Worm (Caenorhabditis elegans) whole organism, young adult: ENCODE results near the gene Y44A6D.7.

Experiments
- B0019.2 ChIP-seq: fragments of 200-800 bp; sonication (Bioruptor generic); conservative IDR thresholded peaks from 2 replicates; pipeline ENCODE4 v1.3.6; 2022; ENCODE audit warnings: missing genetic modification reagents, missing genetic modification characterization, missing compliant biosample characterization
- C17E4.6 ChIP-seq: fragments of 200-800 bp; sonication (Bioruptor generic); IDR thresholded peaks from 2 replicates; pipeline ENCODE4 v1.3.6; 2022; ENCODE audit warnings: missing genetic modification reagents, missing genetic modification characterization, missing compliant biosample characterization
- D2030.7 ChIP-seq: fragments of 200-800 bp; sonication (Bioruptor generic); IDR thresholded peaks from 2 replicates; pipeline ENCODE4 v1.3.6; 2022; ENCODE audit warnings: missing genetic modification reagents, missing genetic modification characterization, missing compliant biosample characterization
- F57A8.1 ChIP-seq: fragments of 200-800 bp; sonication (Bioruptor generic); optimal IDR thresholded peaks from 2 replicates; lab custom pipeline; 2018; ENCODE audit warnings: mild to moderate bottlenecking, missing genetic modification characterization, moderate library complexity, missing compliant biosample characterization
- F57C9.4 ChIP-seq: sonication (generic microtip); optimal IDR thresholded peaks from 2 replicates; lab custom pipeline; 2017; ENCODE audit warnings: mild to moderate bottlenecking, missing genetic modification characterization, missing compliant biosample characterization
- K11D2.4 ChIP-seq: fragments of 200-800 bp; sonication (Bioruptor generic); IDR thresholded peaks from 2 replicates; pipeline ENCODE4 v1.3.6; 2022; ENCODE audit warnings: missing genetic modification reagents, missing genetic modification characterization, missing compliant biosample characterization
- Y67H2A.10 ChIP-seq: fragments of 200-800 bp; sonication (Bioruptor generic); conservative IDR thresholded peaks from 2 replicates; pipeline ENCODE4 v1.3.6; 2022; ENCODE audit warnings: missing genetic modification reagents, missing genetic modification characterization, missing compliant biosample characterization
- aptf-2 ChIP-seq: fragments of 200-800 bp; sonication (Bioruptor generic); conservative IDR thresholded peaks from 2 replicates; pipeline ENCODE4 v1.3.6; 2022; ENCODE audit warnings: missing genetic modification reagents, missing genetic modification characterization, missing compliant biosample characterization
- aptf-3 ChIP-seq: fragments of 200-800 bp; sonication (Bioruptor generic); IDR thresholded peaks from 2 replicates; pipeline ENCODE4 v1.3.6; 2022; ENCODE audit warnings: missing genetic modification characterization, missing compliant biosample characterization
- bed-1 ChIP-seq: fragments of 200-800 bp; sonication (Bioruptor generic); IDR thresholded peaks from 2 replicates; pipeline ENCODE4 v1.3.6; 2022; ENCODE audit warnings: missing genetic modification reagents, missing genetic modification characterization, missing compliant biosample characterization
- cebp-1 ChIP-seq, 2 experiments: fragments of 200-800 bp in 1 of 2; sonication (Bioruptor generic) in 1 of 2; sonication (generic microtip) in 1 of 2; IDR thresholded peaks in 1 of 2; optimal IDR thresholded peaks in 1 of 2; 2 replicates each; pipeline versions ENCODE4 v1.3.6 to Lab custom; 2017 to 2022; ENCODE audit warnings: missing compliant biosample characterization in 2 of 2, missing genetic modification characterization in 2 of 2, mild to moderate bottlenecking in 1 of 2, missing genetic modification reagents in 1 of 2, moderate library complexity in 1 of 2
- cebp-2 ChIP-seq: fragments of 200-800 bp; sonication (Bioruptor generic); IDR thresholded peaks from 2 replicates; pipeline ENCODE4 v1.3.6; 2022; ENCODE audit warnings: missing genetic modification characterization, missing compliant biosample characterization
- ceh-100 ChIP-seq: fragments of 200-800 bp; sonication (Bioruptor generic); IDR thresholded peaks from 2 replicates; pipeline ENCODE4 v1.3.6; 2022; ENCODE audit warnings: missing genetic modification reagents, missing genetic modification characterization, missing compliant biosample characterization
- ceh-58 ChIP-seq: fragments of 200-800 bp; sonication (Bioruptor generic); IDR thresholded peaks from 2 replicates; pipeline ENCODE4 v1.3.6; 2022; ENCODE audit warnings: missing genetic modification characterization, missing compliant biosample characterization
- chd-7 ChIP-seq: sonication (generic microtip); optimal IDR thresholded peaks from 2 replicates; lab custom pipeline; 2016; ENCODE audit warnings: mild to moderate bottlenecking, missing genetic modification characterization, moderate library complexity, missing compliant biosample characterization
- dox-1 ChIP-seq: fragments of 200-800 bp; sonication (Bioruptor generic); IDR thresholded peaks from 2 replicates; pipeline ENCODE4 v1.3.6; 2022; ENCODE audit warnings: missing genetic modification reagents, missing genetic modification characterization, missing compliant biosample characterization
- egrh-3 ChIP-seq: fragments of 200-800 bp; sonication (Bioruptor generic); IDR thresholded peaks from 2 replicates; pipeline ENCODE4 v1.3.6; 2022; ENCODE audit warnings: missing genetic modification reagents, missing genetic modification characterization, missing compliant biosample characterization
- hlh-26 ChIP-seq: fragments of 200-800 bp; sonication (Bioruptor generic); conservative IDR thresholded peaks from 2 replicates; pipeline ENCODE4 v1.3.6; 2022; ENCODE audit warnings: missing genetic modification reagents, missing genetic modification characterization, missing compliant biosample characterization
- hmg-1.2 ChIP-seq: fragments of 200-800 bp; sonication (Bioruptor generic); IDR thresholded peaks from 2 replicates; pipeline ENCODE4 v1.3.6; 2022; ENCODE audit warnings: missing genetic modification reagents, missing genetic modification characterization, missing compliant biosample characterization
- lin-40 ChIP-seq: sonication (generic microtip); optimal IDR thresholded peaks from 2 replicates; lab custom pipeline; 2016; ENCODE audit warnings: missing genetic modification characterization, mild to moderate bottlenecking, missing compliant biosample characterization, missing genotype, missing genetic modification reagents
- lir-1 ChIP-seq: fragments of 200-800 bp; sonication (Bioruptor generic); conservative IDR thresholded peaks from 2 replicates; pipeline ENCODE4 v1.3.6; 2022; ENCODE audit warnings: missing genetic modification reagents, missing genetic modification characterization, missing compliant biosample characterization
- mcd-1 ChIP-seq: fragments of 200-800 bp; sonication (Bioruptor generic); IDR thresholded peaks from 2 replicates; pipeline ENCODE4 v1.3.6; 2022; ENCODE audit warnings: missing genetic modification reagents, missing genetic modification characterization, missing compliant biosample characterization
- mel-28 ChIP-seq: sonication (generic microtip); optimal IDR thresholded peaks from 2 replicates; lab custom pipeline; 2016; ENCODE audit warnings: borderline replicate concordance, mild to moderate bottlenecking, missing genetic modification characterization, missing compliant biosample characterization
- nfya-2 ChIP-seq: fragments of 200-800 bp; sonication (Bioruptor generic); IDR thresholded peaks from 2 replicates; pipeline ENCODE4 v1.3.6; 2022; ENCODE audit warnings: missing genetic modification reagents, missing genetic modification characterization, missing compliant biosample characterization
- nfyb-1 ChIP-seq: fragments of 200-800 bp; sonication (Bioruptor generic); IDR thresholded peaks from 2 replicates; pipeline ENCODE4 v1.3.6; 2022; ENCODE audit warnings: missing genetic modification reagents, missing genetic modification characterization, missing compliant biosample characterization
- sea-2 ChIP-seq: fragments of 200-800 bp; sonication (Bioruptor generic); IDR thresholded peaks from 2 replicates; pipeline ENCODE4 v1.3.6; 2022; ENCODE audit warnings: missing genetic modification characterization, missing compliant biosample characterization
- snpc-4 ChIP-seq, 5 experiments: fragments of 150-350 bp in 1 of 5; sonication (generic microtip) in 4 of 5; optimal IDR thresholded peaks; 2 replicates each; lab custom pipeline; 2014 to 2018; ENCODE audit warnings: missing genetic modification characterization in 5 of 5, missing biosample characterization in 3 of 5, antibody characterized with exemption in 2 of 5, mild to moderate bottlenecking in 2 of 5, missing compliant biosample characterization in 2 of 5, missing genotype in 2 of 5, moderate library complexity in 2 of 5, missing genetic modification reagents in 1 of 5
- sptf-2 ChIP-seq: fragments of 200-800 bp; sonication (Bioruptor generic); optimal IDR thresholded peaks from 2 replicates; lab custom pipeline; 2018; ENCODE audit warnings: mild to moderate bottlenecking, missing genetic modification characterization, missing compliant biosample characterization
- tbp1 ChIP-seq: fragments of 200-800 bp; sonication (Bioruptor generic); optimal IDR thresholded peaks from 2 replicates; lab custom pipeline; 2018; ENCODE audit warnings: mild to moderate bottlenecking, missing genetic modification characterization, missing compliant biosample characterization
- tbx-9 ChIP-seq: sonication (generic microtip); optimal IDR thresholded peaks from 2 replicates; lab custom pipeline; 2016; ENCODE audit warnings: borderline replicate concordance, missing genetic modification characterization, inconsistent platforms, missing compliant biosample characterization
- unc-62 ChIP-seq: fragments of 150-350 bp; optimal IDR thresholded peaks from 2 replicates; lab custom pipeline; 2014; ENCODE audit warnings: missing biosample characterization, missing genetic modification reagents, missing genetic modification characterization
- zfh-2 ChIP-seq: fragments of 200-800 bp; sonication (Bioruptor generic); conservative IDR thresholded peaks from 2 replicates; pipeline ENCODE4 v1.3.6; 2022; ENCODE audit warnings: missing genetic modification reagents, missing genetic modification characterization, missing compliant biosample characterization
- zim-3 ChIP-seq: sonication (generic microtip); optimal IDR thresholded peaks from 2 replicates; lab custom pipeline; 2017; ENCODE audit warnings: mild to moderate bottlenecking, missing genetic modification characterization, moderate library complexity, missing compliant biosample characterization
- ztf-3 ChIP-seq: fragments of 200-800 bp; sonication (Bioruptor generic); optimal IDR thresholded peaks from 2 replicates; lab custom pipeline; 2018; ENCODE audit warnings: mild to moderate bottlenecking, missing genetic modification characterization, missing compliant biosample characterization

Y44A6D.7 gene

ce11 chrV:20793761-20794160 lies 20.8 kb upstream of the Y44A6D.7 start (continued):
- TF ChIP-seq aptf-3, result 0 out of 2 replicates have a peak, but pooled peaks have one; percentile 67
- no peak for TF ChIP-seq unc-62 (GFP tag; lab: Kevin White, UChicago)
- no peak for TF ChIP-seq sea-2 (GFP tag; lab: Robert Waterston, UW)
- TF ChIP-seq ceh-58 (GFP tag; lab: Robert Waterston, UW), result no peak
- TF ChIP-seq bed-1, result no peak
- peak; percentile 41; the same call in 1 of the 2 replicates for TF ChIP-seq egrh-3
- TF ChIP-seq cebp-1 (GFP tag; IDR thresholded peaks at IDR 0.05; lab: Robert Waterston, UW), result no peak
- TF ChIP-seq cebp-1 (tag; optimal IDR thresholded peaks at IDR 0.05; lab: Kevin White, UChicago), result peak; percentile 50
- TF ChIP-seq zim-3, result no peak
- no peak for TF ChIP-seq D2030.7 (GFP tag; lab: Robert Waterston, UW)
- TF ChIP-seq K11D2.4 (GFP tag; lab: Robert Waterston, UW), result peak; percentile 22; the same call in 1 of the 2 replicates
- TF ChIP-seq hlh-26 (GFP tag; lab: Robert Waterston, UW), result no peak
- no peak for TF ChIP-seq chd-7 (tag; lab: Kevin White, UChicago)
- TF ChIP-seq ceh-100 (GFP tag; lab: Robert Waterston, UW), result no peak
- TF ChIP-seq nfyb-1 (GFP tag; lab: Robert Waterston, UW), result no peak
- no peak for TF ChIP-seq lin-40 (tag; lab: Kevin White, UChicago)

DNA sequence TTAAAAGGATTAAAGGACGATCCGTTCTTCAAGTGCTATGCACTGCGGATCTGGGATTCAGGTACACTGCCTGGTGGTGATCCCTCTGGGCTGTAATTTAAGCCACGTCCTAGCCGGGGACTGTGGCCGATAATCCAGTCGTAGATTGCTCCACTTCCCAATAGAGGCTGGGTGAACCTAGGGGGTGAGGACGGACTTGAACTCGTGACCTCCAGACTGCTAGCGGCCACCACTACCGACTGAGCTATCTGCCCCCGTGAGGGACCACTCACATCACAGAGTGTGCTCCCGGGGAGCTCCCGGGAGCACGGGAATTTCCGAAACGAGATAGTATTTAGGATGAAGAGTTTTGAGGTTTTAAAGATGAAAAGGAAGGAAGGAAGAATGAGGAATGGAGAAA lies 19.1 kb upstream of the Y44A6D.7 start:
- TF ChIP-seq dox-1 (0 out of 2 replicates have a peak, but pooled peaks have one; percentile 15), zfh-2 (GFP tag; lab: Robert Waterston, UW) (0 out of 2 replicates have a peak, but pooled peaks have one; percentile 13)

DNA sequence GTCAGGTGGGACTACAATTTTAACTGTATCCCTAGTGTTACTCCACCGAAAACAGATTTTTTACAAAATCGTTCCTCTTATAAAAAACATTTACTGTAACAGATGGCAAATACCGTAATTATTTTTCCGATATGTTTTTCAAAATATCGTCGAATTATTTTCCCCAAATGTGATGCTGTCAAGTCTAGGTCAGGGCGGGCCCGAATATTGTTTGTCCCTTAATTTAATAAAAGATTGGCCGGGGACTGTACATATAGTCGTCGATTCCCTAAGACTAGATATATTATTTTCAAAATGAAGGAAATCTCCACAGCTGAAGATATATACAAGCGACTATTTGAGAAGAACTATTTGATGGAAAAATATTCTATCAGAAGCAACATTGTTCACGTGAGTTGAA lies 16.6 kb upstream of the Y44A6D.7 start, which contains the start of gene sdf-9:
Gene sdf-9, plus strand, starts transcription at position 301 of the 400 bp plus-strand sequence.
- no peak for TF ChIP-seq tbx-9 (tag; lab: Kevin White, UChicago)
- TF ChIP-seq aptf-2 (GFP tag; lab: Robert Waterston, UW), result no peak
- TF ChIP-seq chd-7 (tag; lab: Kevin White, UChicago), result no peak
- TF ChIP-seq C17E4.6, result no peak
- TF ChIP-seq snpc-4 (GFP tag; optimal IDR thresholded peaks at IDR 0.05; lab: Kevin White, UChicago), result no peak
- no peak for TF ChIP-seq snpc-4 (tag; optimal IDR thresholded peaks at IDR 0.05; lab: Kevin White, UChicago)
- no peak for TF ChIP-seq hmg-1.2 (GFP tag; lab: Robert Waterston, UW)
- TF ChIP-seq lir-1, result no peak
- TF ChIP-seq nfya-2 (GFP tag; lab: Robert Waterston, UW), result no peak
- TF ChIP-seq B0019.2 (GFP tag; lab: Robert Waterston, UW), result no peak
- no peak for TF ChIP-seq cebp-2 (GFP tag; lab: Robert Waterston, UW)
- no peak for TF ChIP-seq mel-28
- no peak for TF ChIP-seq F57C9.4 (tag; lab: Kevin White, UChicago)
- TF ChIP-seq ztf-3 (GFP tag; lab: Kevin White, UChicago), result no peak
- no peak for TF ChIP-seq mcd-1
- no peak for TF ChIP-seq F57A8.1 (GFP tag; lab: Kevin White, UChicago)
- no peak for TF ChIP-seq sptf-2 (GFP tag; lab: Kevin White, UChicago)
- TF ChIP-seq aptf-3, result no peak
- TF ChIP-seq Y67H2A.10 (GFP tag; lab: Robert Waterston, UW), result no peak
- TF ChIP-seq tbp1 (GFP tag; lab: Kevin White, UChicago), result no peak
- TF ChIP-seq, all 124 proteins: peak for 0
